Fruit fly (Drosophila melanogaster) S2 (cell line): ENCODE data around the gene Cog4.

Source experiments
- CG8478 ChIP-seq: fragments of >200 bp; optimal IDR thresholded peaks from 2 replicates; lab custom pipeline; 2018
- CTCF ChIP-seq, 2 experiments: fragments of >200 bp; optimal IDR thresholded peaks; 2 replicates each; lab custom pipeline; 2018

DNA sequence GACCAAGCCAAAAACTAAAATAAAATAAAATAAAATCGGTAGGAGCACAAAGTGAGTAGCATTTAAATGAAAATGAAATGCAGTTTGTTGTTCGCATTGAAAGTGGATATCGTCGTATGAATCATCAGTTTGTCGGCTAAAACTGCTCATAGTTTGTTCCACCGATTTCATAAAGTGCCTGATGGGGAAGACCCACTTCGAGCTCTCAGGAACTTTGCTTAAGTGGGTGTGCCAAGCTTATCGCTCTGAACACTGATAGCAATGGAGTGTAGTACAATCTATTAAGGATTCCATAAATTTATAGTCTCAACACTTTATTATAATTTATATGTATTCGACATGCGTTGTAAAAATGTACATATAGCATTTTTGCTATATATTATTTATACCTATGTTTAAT, 14.4 kb upstream of the Cog4 start:
- TF ChIP-seq CTCF (optimal IDR thresholded peaks at IDR 0.05; lab: Kevin White, UChicago) (no peak), CG8478 (lab: Kevin White, UChicago) (no peak)
